Fruit fly (Drosophila melanogaster): ENCODE results near the gene Vps2.

Gene Vps2

DNA sequence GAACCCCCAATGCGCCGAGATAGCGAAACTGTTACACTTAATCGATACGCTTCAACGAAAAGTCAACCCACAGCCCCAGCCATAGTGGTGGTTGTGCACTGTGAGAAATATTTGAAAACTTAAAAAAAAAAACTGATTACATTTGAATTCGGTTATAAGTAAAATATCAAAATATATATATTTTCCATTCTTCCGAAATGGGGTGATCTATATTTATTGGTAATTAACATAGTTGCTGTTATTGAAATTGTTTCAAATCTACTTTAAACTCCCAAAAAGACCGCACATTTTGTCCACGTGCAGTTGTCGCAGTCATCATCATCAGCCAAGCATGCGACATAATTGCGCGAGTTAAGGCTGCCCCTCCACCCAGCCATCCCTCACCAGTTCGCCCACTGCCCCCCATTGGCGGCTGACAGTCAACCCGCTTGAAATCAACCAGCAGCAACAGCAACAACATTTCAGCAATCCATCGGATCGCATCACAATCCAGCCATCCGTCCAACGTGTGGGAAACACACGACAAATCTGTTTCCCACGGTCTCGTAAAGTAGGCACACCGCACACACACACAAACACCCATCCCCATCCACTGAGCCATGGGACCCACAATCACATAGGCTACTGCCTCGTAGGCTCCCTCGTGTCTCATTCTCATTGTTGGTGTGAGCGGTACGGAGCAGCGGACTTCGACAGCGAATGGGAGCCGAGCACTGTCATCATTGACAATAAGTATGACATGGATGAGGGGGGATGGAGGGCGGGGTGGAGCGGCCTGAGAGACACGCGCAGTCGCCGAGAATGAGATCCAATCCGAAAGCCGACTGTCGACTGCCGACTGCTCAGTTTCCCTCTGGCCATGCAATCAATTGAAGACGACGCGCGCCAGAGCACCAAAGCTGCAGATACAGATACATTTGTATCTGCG lies 32.1 kb upstream of the Vps2 start:
- TF ChIP-seq tj (GFP tag; optimal IDR thresholded peaks at IDR 0.05) (peak; percentile 69), CG7101 (tag; optimal IDR thresholded peaks at IDR 0.05) (peak; percentile 27), CG7045 (GFP tag; optimal IDR thresholded peaks at IDR 0.05) (no peak), kay (GFP tag; ENCODE audit: borderline replicate concordance) (peak; percentile 87)

DNA sequence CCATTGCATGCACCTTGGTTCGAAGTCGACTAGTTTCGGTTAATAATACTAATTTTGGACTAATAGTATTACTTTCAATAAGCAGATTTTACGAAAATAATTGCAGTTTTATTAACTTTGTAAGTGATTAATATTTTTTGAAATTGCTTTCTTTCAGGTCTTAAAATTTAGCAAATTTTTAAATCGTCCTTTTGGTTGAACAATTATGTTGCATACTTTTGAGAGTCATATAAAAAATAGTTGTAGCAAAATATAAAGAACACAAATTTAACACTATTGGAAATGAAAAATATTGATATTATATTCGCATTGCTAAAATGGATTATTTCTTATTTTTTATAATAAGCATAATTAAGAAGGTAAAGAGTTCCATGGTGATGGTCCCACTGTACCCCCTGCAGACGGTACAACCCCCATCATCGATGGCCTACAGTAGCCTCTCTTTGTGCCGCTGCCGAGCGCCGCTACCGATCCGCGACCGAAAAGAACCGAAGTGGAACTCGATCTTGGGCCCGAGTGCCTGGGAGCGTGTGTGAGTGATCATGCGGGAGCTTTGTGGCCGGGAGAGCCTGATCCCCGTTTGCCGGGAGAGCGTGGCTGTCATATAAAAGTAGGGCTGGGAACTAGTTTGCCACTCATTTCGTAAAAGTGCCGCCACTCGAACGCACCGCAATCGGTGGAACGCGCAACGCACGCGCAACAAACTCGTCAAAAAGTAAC lies 31.3 kb upstream of the Vps2 start:
- TF ChIP-seq Hr96 (GFP tag; optimal IDR thresholded peaks at IDR 0.05) = peak; percentile 42
- TF ChIP-seq Clk (GFP tag; optimal IDR thresholded peaks at IDR 0.05) = no peak
- no peak for TF ChIP-seq Mnt (GFP tag; optimal IDR thresholded peaks at IDR 0.05)
- peak; percentile 9 for TF ChIP-seq tj (GFP tag; optimal IDR thresholded peaks at IDR 0.05)
- peak; percentile 82 for TF ChIP-seq CG7045 (GFP tag; optimal IDR thresholded peaks at IDR 0.05)
- peak; percentile 64 for TF ChIP-seq CG7101 (tag; optimal IDR thresholded peaks at IDR 0.05)
- peak; percentile 79 for TF ChIP-seq CG5204 (GFP tag; optimal IDR thresholded peaks at IDR 0.05)
- TF ChIP-seq kay (GFP tag; ENCODE audit: borderline replicate concordance) = no peak
- peak; percentile 60 for TF ChIP-seq pad (GFP tag; optimal IDR thresholded peaks at IDR 0.05)
- peak; percentile 53 for TF ChIP-seq CG12768 (GFP tag; optimal IDR thresholded peaks at IDR 0.05)
- no peak for TF ChIP-seq cnc (optimal IDR thresholded peaks at IDR 0.05)
- TF ChIP-seq bab1 (GFP tag; optimal IDR thresholded peaks at IDR 0.05) = peak; percentile 17
- peak; percentile 40 for TF ChIP-seq Crg-1 (GFP tag; optimal IDR thresholded peaks at IDR 0.05)
- TF ChIP-seq CG14711 (tag; optimal IDR thresholded peaks at IDR 0.05) = peak; percentile 44
- TF ChIP-seq CG33017 (tag; optimal IDR thresholded peaks at IDR 0.05) = peak; percentile 58
- no peak for TF ChIP-seq ovo (GFP tag; optimal IDR thresholded peaks at IDR 0.05)
- TF ChIP-seq CG1620 (GFP tag; optimal IDR thresholded peaks at IDR 0.05) = peak; percentile 12
- peak; percentile 43 for TF ChIP-seq toe (GFP tag; optimal IDR thresholded peaks at IDR 0.05)
- no peak for TF ChIP-seq cic (GFP tag; optimal IDR thresholded peaks at IDR 0.05)
- TF ChIP-seq CG11617 (GFP tag; optimal IDR thresholded peaks at IDR 0.05) = peak; percentile 81

DNA sequence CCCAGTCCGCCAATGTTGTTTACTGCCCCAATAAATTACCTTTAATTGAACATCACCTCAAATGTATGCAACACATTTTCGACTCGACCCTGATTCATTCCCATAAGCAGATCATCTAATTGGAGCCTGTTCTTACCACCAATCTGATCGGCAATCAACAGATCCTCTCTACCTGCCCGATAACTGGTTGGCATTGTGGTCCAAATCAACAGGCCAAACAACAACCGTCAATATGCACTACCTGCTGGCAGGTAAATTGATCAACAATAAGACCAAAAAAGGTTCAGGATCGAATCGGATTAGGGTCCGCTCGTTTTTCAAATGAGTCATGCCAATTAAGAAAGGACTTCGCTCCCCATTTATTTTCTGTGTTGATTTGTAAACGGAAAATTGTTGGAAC lies 29.4 kb upstream of the Vps2 start:
- TF ChIP-seq CG5204 (GFP tag; optimal IDR thresholded peaks at IDR 0.05) = no peak
- no peak for TF ChIP-seq CG11617 (GFP tag; optimal IDR thresholded peaks at IDR 0.05)
- no peak for TF ChIP-seq CG14711 (tag; optimal IDR thresholded peaks at IDR 0.05)
- TF ChIP-seq CG33017 (tag; optimal IDR thresholded peaks at IDR 0.05) = no peak
- TF ChIP-seq Clk (GFP tag; optimal IDR thresholded peaks at IDR 0.05) = no peak

DNA sequence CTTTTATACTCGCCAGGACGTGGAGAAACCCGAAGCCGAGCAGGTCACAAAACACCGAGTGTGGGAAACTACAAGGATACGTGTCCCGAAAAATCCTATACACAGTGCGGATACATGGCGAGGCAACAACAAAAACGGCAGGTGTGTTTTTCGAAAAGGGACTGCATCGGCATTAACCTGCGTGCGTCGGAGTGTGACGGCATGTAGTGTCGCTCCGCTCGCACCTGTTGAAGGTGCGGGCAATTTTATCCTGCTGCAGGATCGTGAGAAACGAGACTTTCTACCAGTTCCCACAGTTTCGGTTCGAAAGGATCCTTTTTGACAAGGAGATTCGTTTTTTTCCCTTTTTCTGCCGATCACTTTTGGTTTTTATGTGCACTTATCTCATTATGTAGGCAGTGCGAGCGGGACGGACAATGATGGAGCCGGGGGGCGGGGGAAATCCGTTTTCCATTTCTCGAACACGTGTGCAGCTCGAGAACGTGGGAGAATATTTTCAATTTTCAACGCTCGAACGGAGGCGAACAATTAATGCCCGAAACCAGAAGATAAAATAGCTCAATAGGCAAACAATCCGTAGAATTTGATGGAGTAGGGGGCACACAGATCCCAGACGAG lies 27.9 kb upstream of the Vps2 start:
- TF ChIP-seq kay (GFP tag; ENCODE audit: borderline replicate concordance) = no peak
- TF ChIP-seq CG5204 (GFP tag; optimal IDR thresholded peaks at IDR 0.05) = no peak
- no peak for TF ChIP-seq Clk (GFP tag; optimal IDR thresholded peaks at IDR 0.05)
- TF ChIP-seq CG7045 (GFP tag; optimal IDR thresholded peaks at IDR 0.05) = no peak
- TF ChIP-seq CG11617 (GFP tag; optimal IDR thresholded peaks at IDR 0.05) = no peak
- TF ChIP-seq cnc (optimal IDR thresholded peaks at IDR 0.05) = no peak

DNA sequence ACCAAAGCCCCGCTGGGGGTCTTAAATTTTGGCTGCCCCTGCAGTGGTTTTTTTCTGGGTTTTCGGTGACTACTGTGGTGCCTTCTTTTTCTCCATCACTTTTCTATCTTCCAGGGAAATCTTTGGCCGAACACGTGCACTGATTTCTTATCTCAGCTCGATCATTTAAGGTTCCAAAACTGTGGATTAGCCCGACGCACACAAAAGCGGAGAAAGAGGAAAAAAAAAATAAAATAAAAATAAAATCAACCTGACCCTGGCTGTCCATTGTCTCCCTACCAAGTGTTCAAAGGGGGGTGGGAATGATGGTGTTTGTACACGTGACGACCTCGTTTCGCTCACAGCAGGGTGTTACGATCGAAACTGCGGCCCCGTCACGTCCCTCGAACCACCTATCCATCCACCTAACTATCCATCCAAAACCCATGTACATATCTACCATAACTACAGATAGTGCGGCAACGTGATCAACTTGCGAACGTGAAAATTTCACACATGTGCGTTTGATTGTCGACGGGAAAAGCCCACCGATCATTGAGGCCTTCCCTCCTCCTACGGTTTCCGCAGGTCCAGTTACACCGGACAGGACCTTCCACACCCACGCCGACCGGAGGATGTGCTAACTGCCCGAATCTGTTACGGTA lies 25.9 kb upstream of the Vps2 start:
- TF ChIP-seq Mnt (GFP tag; optimal IDR thresholded peaks at IDR 0.05) (no peak), CG1620 (GFP tag; optimal IDR thresholded peaks at IDR 0.05) (no peak)

DNA sequence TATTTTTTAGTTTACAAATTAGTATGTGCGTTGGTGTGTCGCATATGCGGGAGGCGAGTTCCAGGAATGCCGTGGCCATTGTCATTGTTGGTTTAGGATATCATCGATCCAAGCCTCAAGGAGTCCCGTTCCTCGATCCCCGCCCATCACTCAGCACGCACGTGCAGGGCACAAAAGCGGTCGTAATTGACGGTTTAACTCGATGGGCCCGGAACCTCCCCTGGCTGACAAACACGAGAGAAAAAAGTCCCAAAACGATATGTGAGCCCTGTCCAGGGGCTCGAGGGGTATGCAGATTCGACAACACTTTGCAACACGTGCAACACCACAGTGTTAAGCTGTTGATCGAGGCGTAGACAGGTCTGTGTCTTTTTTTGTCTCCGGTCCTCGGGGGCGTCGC lies 24.7 kb upstream of the Vps2 start:
- TF ChIP-seq pad (GFP tag; optimal IDR thresholded peaks at IDR 0.05) (no peak), CG14711 (tag; optimal IDR thresholded peaks at IDR 0.05) (no peak), toe (GFP tag; optimal IDR thresholded peaks at IDR 0.05) (no peak), cnc (optimal IDR thresholded peaks at IDR 0.05) (no peak), Mnt (GFP tag; optimal IDR thresholded peaks at IDR 0.05) (no peak), cic (GFP tag; optimal IDR thresholded peaks at IDR 0.05) (no peak), Hr96 (GFP tag; optimal IDR thresholded peaks at IDR 0.05) (no peak), ovo (GFP tag; optimal IDR thresholded peaks at IDR 0.05) (no peak)

DNA sequence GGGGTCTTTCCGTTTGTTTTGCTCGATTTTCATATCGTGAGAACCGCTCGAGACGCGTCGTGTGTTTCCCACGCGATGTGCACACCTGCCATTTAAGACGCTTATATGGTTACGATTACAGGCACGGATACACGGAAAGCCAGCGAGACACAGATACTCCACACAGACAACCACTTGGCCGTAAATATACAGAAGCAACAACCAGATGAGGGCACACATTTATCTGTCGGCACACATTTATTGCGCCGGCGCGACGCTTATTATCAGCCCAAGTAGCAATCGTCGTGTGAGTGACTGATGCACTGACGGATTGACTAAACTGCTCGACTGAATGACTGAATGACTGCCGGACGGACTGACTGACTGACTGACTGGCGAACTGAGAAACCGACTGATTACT lies 22.1 kb upstream of the Vps2 start:
- TF ChIP-seq cic (GFP tag; optimal IDR thresholded peaks at IDR 0.05) = no peak
- no peak for TF ChIP-seq kay (GFP tag; ENCODE audit: borderline replicate concordance)
- TF ChIP-seq pad (GFP tag; optimal IDR thresholded peaks at IDR 0.05) = no peak

All from whole organism, adult.